Fruit fly (Drosophila melanogaster) whole organism, wandering third instar larva: Measurements from ENCODE around the gene BtbVII.

Experiments
- Abd-B ChIP-seq: fragments of >200 bp; optimal IDR thresholded peaks from 2 replicates; lab custom pipeline; 2017; ENCODE audit warnings: missing biosample characterization, missing genetic modification characterization
- CG32264 ChIP-seq: fragments of 200-800 bp; sonication (Bioruptor generic); optimal IDR thresholded peaks from 2 replicates; lab custom pipeline; 2016; ENCODE audit warnings: missing biosample characterization, missing genetic modification characterization
- Dfd ChIP-seq: fragments of >200 bp; optimal IDR thresholded peaks from 2 replicates; lab custom pipeline; 2017; ENCODE audit warnings: missing biosample characterization, missing genetic modification characterization
- Dif ChIP-seq: fragments of 200-275, 200-300 bp; sonication (Bioruptor generic); optimal IDR thresholded peaks from 2 replicates; lab custom pipeline; 2018; ENCODE audit warnings: missing biosample characterization, missing genetic modification characterization; ENCODE audit not compliant: partially characterized antibody
- GATAd ChIP-seq: sonication (Bioruptor generic); optimal IDR thresholded peaks from 2 replicates; lab custom pipeline; 2016; ENCODE audit warnings: missing biosample characterization, missing genetic modification characterization
- HLH106 ChIP-seq: fragments of 200-800 bp; optimal IDR thresholded peaks from 3 replicates; lab custom pipeline; 2019; ENCODE audit warnings: missing biosample characterization, mild to moderate bottlenecking, missing genetic modification characterization, moderate library complexity
- Hnf4 ChIP-seq: fragments of 200-800 bp; sonication (Bioruptor generic); optimal IDR thresholded peaks from 2 replicates; lab custom pipeline; 2016; ENCODE audit warnings: missing biosample characterization, mild to moderate bottlenecking, missing genetic modification characterization
- Hr83 ChIP-seq: fragments of 200-300 bp; sonication (Bioruptor generic); optimal IDR thresholded peaks from 2 replicates; lab custom pipeline; 2016; ENCODE audit warnings: missing biosample characterization, mild to moderate bottlenecking, missing genetic modification characterization, moderate library complexity; ENCODE audit not compliant: poor library complexity, severe bottlenecking
- Jra ChIP-seq: sonication (Bioruptor generic); optimal IDR thresholded peaks from 2 replicates; lab custom pipeline; 2016; ENCODE audit warnings: missing biosample characterization, missing genetic modification characterization
- Mio ChIP-seq: sonication (Bioruptor generic); optimal IDR thresholded peaks from 2 replicates; lab custom pipeline; 2016; ENCODE audit warnings: missing biosample characterization, missing genetic modification characterization
- Myc ChIP-seq: fragments of >200 bp; optimal IDR thresholded peaks from 2 replicates; lab custom pipeline; 2017
- OdsH ChIP-seq: fragments of 200-800 bp; sonication (Bioruptor generic); optimal IDR thresholded peaks from 2 replicates; lab custom pipeline; 2016; ENCODE audit warnings: missing biosample characterization, mild to moderate bottlenecking, missing genetic modification characterization
- Rel ChIP-seq, 2 experiments: fragments of 200-800 bp; sonication (Bioruptor generic) in 1 of 2; optimal IDR thresholded peaks; 2 replicates in 1 of 2; 3 replicates in 1 of 2; lab custom pipeline; 2016 to 2019; ENCODE audit warnings: mild to moderate bottlenecking in 2 of 2, missing biosample characterization in 2 of 2, missing genetic modification characterization in 2 of 2, moderate library complexity in 1 of 2
- Sp1 ChIP-seq: fragments of 200-800 bp; sonication (Bioruptor generic); optimal IDR thresholded peaks from 3 replicates; lab custom pipeline; 2019; ENCODE audit warnings: missing biosample characterization, mild to moderate bottlenecking, missing genetic modification characterization, moderate library complexity
- Vsx2 ChIP-seq: fragments of 200-300, 225-300 bp; sonication (Bioruptor generic); optimal IDR thresholded peaks from 2 replicates; lab custom pipeline; 2018; ENCODE audit warnings: missing biosample characterization, missing genetic modification characterization; ENCODE audit not compliant: partially characterized antibody
- br ChIP-seq: fragments of 200-800 bp; sonication (Bioruptor generic); optimal IDR thresholded peaks from 2 replicates; lab custom pipeline; 2016; ENCODE audit warnings: missing biosample characterization, missing genetic modification characterization
- brk ChIP-seq: fragments of 200-800 bp; sonication (Bioruptor generic); optimal IDR thresholded peaks from 2 replicates; lab custom pipeline; 2016; ENCODE audit warnings: missing biosample characterization, mild to moderate bottlenecking, missing genetic modification characterization
- dl ChIP-seq, 2 experiments: fragments of 175-275, 200-275 bp in 1 of 2; fragments of 200-275 bp in 1 of 2; sonication (Bioruptor generic); optimal IDR thresholded peaks; lab custom pipeline; 2018; ENCODE audit warnings: mild to moderate bottlenecking in 2 of 2, missing biosample characterization in 2 of 2, missing genetic modification characterization in 2 of 2, moderate library complexity in 2 of 2; ENCODE audit not compliant: partially characterized antibody in 2 of 2, insufficient read depth in 1 of 2
- dmrt93B ChIP-seq: fragments of 200-800 bp; sonication (Bioruptor generic); optimal IDR thresholded peaks from 2 replicates; lab custom pipeline; 2018; ENCODE audit warnings: missing biosample characterization, mild to moderate bottlenecking, missing genetic modification characterization
- ey ChIP-seq: fragments of 200-800 bp; sonication (Bioruptor generic); optimal IDR thresholded peaks from 2 replicates; lab custom pipeline; 2016; ENCODE audit warnings: missing biosample characterization, missing genetic modification characterization
- foxo ChIP-seq, 2 experiments: fragments of 200-800 bp; sonication (Bioruptor generic); optimal IDR thresholded peaks; 2 replicates in 1 of 2; 3 replicates in 1 of 2; lab custom pipeline; 2016 to 2017; ENCODE audit warnings: missing biosample characterization in 2 of 2, missing genetic modification characterization in 2 of 2
- fru ChIP-seq: fragments of 200-800 bp; sonication (Bioruptor generic); optimal IDR thresholded peaks from 3 replicates; lab custom pipeline; 2016; ENCODE audit warnings: missing biosample characterization, mild to moderate bottlenecking, missing genetic modification characterization
- h ChIP-seq: fragments of 200-800 bp; sonication (Bioruptor generic); optimal IDR thresholded peaks from 3 replicates; lab custom pipeline; 2016; ENCODE audit warnings: missing biosample characterization, mild to moderate bottlenecking, missing genetic modification characterization
- jim ChIP-seq: fragments of 175-275, 200-325 bp; sonication (Bioruptor generic); optimal IDR thresholded peaks from 2 replicates; lab custom pipeline; 2016; ENCODE audit warnings: missing biosample characterization, mild to moderate bottlenecking, missing genetic modification characterization
- lola ChIP-seq: fragments of >200 bp; optimal IDR thresholded peaks from 2 replicates; lab custom pipeline; 2017; ENCODE audit warnings: missing biosample characterization, missing genetic modification characterization
- pan ChIP-seq: fragments of >200 bp; optimal IDR thresholded peaks from 2 replicates; lab custom pipeline; 2017
- psq ChIP-seq: fragments of 200-800 bp; sonication (Bioruptor generic); optimal IDR thresholded peaks from 3 replicates; lab custom pipeline; 2017; ENCODE audit warnings: missing biosample characterization, mild to moderate bottlenecking, missing genetic modification characterization, moderate library complexity
- sv ChIP-seq: fragments of 200-800 bp; sonication (Bioruptor generic); optimal IDR thresholded peaks from 3 replicates; lab custom pipeline; 2016; ENCODE audit warnings: missing biosample characterization, missing genetic modification characterization
- tai ChIP-seq: sonication (Bioruptor generic); optimal IDR thresholded peaks from 2 replicates; lab custom pipeline; 2016; ENCODE audit warnings: missing biosample characterization, missing genetic modification characterization
- usp ChIP-seq: fragments of >200 bp; optimal IDR thresholded peaks from 2 replicates; lab custom pipeline; 2017; ENCODE audit warnings: missing biosample characterization, missing genetic modification characterization
- woc ChIP-seq: sonication (Bioruptor generic); optimal IDR thresholded peaks from 2 replicates; lab custom pipeline; 2016; ENCODE audit warnings: missing biosample characterization, mild to moderate bottlenecking, missing genetic modification characterization

Gene BtbVII

dm6 chr3L:3109417-3110090 lies 38.9 kb upstream of the BtbVII start:
- no peak for TF ChIP-seq foxo (GFP tag; optimal IDR thresholded peaks at IDR 0.05; lab: Kevin White, UChicago)
- TF ChIP-seq Dif: peak; percentile 44
- no peak for TF ChIP-seq Myc (lab: Kevin White, UChicago)
- TF ChIP-seq psq (GFP tag; lab: Kevin White, UChicago): peak; percentile 81
- TF ChIP-seq Mio (GFP tag; lab: Kevin White, UChicago): no peak
- peak; percentile 41 for TF ChIP-seq HLH106
- TF ChIP-seq Dfd: no peak
- TF ChIP-seq ey: peak; percentile 22
- TF ChIP-seq OdsH (GFP tag; lab: Kevin White, UChicago): no peak
- TF ChIP-seq woc: peak; percentile 85
- TF ChIP-seq GATAd (GFP tag; lab: Kevin White, UChicago): no peak
- peak; percentile 3 for TF ChIP-seq tai (GFP tag; lab: Kevin White, UChicago)

DNA sequence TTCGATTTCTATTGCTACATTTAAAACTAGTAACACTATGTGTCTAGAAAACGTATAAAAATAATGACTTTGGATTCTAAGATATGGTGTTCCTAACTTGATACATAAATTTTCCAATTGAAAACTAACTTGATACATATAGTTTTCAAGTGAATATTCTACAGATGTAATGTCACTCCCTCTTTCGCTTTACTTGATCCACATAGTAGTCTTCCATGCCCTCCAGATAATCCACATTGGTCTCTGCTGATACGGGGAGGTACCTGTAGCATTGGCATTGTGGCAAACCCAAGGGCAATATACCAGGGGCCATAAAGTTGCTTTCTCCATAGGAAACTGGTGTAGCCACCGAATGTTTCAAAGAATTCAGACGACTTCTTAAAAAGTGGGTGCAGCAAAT lies 37.3 kb upstream of the BtbVII start, which contains the start of gene CG45066:
Gene CG45066, minus strand, starts transcription at position 101 of the 400 bp plus-strand sequence.
- no peak for TF ChIP-seq Dif
- TF ChIP-seq woc: no peak
- TF ChIP-seq sv (GFP tag; lab: Kevin White, UChicago): no peak
- no peak for TF ChIP-seq GATAd (GFP tag; lab: Kevin White, UChicago)
- TF ChIP-seq psq (GFP tag; lab: Kevin White, UChicago): no peak
- no peak for TF ChIP-seq Jra
- TF ChIP-seq foxo (GFP tag; optimal IDR thresholded peaks at IDR 0.05; lab: Kevin White, UChicago): no peak
- no peak for TF ChIP-seq br (GFP tag; lab: Kevin White, UChicago)
- no peak for TF ChIP-seq lola (GFP tag; lab: Kevin White, UChicago)
- TF ChIP-seq brk (GFP tag; lab: Kevin White, UChicago): no peak
- TF ChIP-seq HLH106: no peak

dm6 chr3L:3114367-3114766 lies 34.1 kb upstream of the BtbVII start, which contains the start of gene CG45067:
CG45067 (minus strand) TSS chr3L:3114467.
- no peak for TF ChIP-seq dmrt93B (GFP tag; lab: Kevin White, UChicago)
- TF ChIP-seq, all 38 proteins: peak for 0

DNA sequence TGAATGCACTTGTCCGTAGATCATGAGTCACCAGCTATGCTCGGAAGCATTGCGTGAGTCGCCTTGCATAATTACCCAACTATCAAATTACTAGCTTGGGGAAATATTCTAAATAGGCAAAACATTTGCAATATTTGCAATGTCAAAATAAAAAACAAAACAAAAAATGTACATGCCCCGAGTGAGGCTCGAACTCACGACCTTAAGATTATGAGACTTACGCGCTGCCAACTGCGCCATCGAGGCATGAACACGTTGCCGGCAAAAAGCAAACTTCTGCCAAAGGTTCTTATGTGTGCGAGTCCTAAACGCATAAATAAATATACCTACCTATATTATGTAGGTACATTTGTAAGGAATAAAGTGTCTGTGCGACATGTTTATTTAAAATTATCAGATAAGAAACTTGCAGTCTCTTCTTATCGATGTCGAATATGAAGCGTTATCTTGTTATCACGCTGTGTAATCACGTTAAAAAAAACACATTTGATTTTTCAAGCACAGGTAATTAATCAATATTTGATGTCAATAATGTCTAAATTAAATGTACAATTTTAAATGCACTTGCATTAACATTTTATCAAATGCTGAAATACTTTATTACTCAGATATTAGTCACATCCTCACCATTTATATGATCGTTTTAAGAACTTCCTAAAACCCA lies 26.5 kb upstream of the BtbVII start:
- TF ChIP-seq Dfd (no peak), usp (GFP tag; lab: Kevin White, UChicago) (no peak), woc (no peak), pan (no peak), Sp1 (peak; percentile 8), psq (GFP tag; lab: Kevin White, UChicago) (no peak), brk (GFP tag; lab: Kevin White, UChicago) (no peak), dmrt93B (GFP tag; lab: Kevin White, UChicago) (no peak)
- TF ChIP-seq, all 38 proteins: peak for 1

dm6 chr3L:3122688-3123316 lies 25.6 kb upstream of the BtbVII start:
- TF ChIP-seq jim (GFP tag; lab: Kevin White, UChicago) (no peak), psq (GFP tag; lab: Kevin White, UChicago) (no peak), OdsH (GFP tag; lab: Kevin White, UChicago) (no peak), Sp1 (no peak), dl (GFP tag; optimal IDR thresholded peaks at IDR 0.05; lab: Kevin White, UChicago; ENCODE audit: insufficient read depth in 1 of 2, partially characterized antibody in 2 of 2) (no peak)

- TF ChIP-seq Abd-B (GFP tag; lab: Kevin White, UChicago) (no peak), dmrt93B (GFP tag; lab: Kevin White, UChicago) (no peak), lola (GFP tag; lab: Kevin White, UChicago) (no peak), Vsx2 (GFP tag; lab: Kevin White, UChicago) (no peak), fru (GFP tag; lab: Kevin White, UChicago) (no peak), Hr83 (GFP tag; lab: Kevin White, UChicago) (no peak), h (GFP tag; lab: Kevin White, UChicago) (peak; percentile 4), pan (no peak), Rel (GFP tag; optimal IDR thresholded peaks at IDR 0.05; lab: Kevin White, UChicago) (no peak), Rel (tag; optimal IDR thresholded peaks at IDR 0.05; lab: Kevin White, UChicago) (peak; percentile 1), CG32264 (GFP tag; lab: Kevin White, UChicago) (no peak), Hnf4 (GFP tag; lab: Kevin White, UChicago) (no peak), woc (no peak), foxo (GFP tag; optimal IDR thresholded peaks at IDR 0.05; lab: Kevin White, UChicago) (peak in 1 of 2 experiments; percentile 27), Myc (lab: Kevin White, UChicago) (no peak), Sp1 (no peak)
Measured at dm6 chr3L:3124519-3124918, 23.9 kb upstream of the BtbVII start.
